Worm (Caenorhabditis elegans) whole organism, young adult: ENCODE results near the gene nhr-105.

Experiments used
- B0035.1 ChIP-seq: sonication (generic microtip); optimal IDR thresholded peaks from 2 replicates; lab custom pipeline; 2016; ENCODE audit warnings: missing genetic modification characterization, mild to moderate bottlenecking, missing compliant biosample characterization, missing genotype, missing genetic modification reagents
- B0261.1 ChIP-seq: sonication (generic microtip); optimal IDR thresholded peaks from 2 replicates; lab custom pipeline; 2016; ENCODE audit warnings: mild to moderate bottlenecking, missing genetic modification characterization, moderate library complexity, missing compliant biosample characterization
- C06A6.2 ChIP-seq: fragments of 200-800 bp; sonication (Bioruptor generic); conservative IDR thresholded peaks from 2 replicates; pipeline ENCODE4 v1.3.6; 2022; ENCODE audit warnings: missing genetic modification characterization, missing compliant biosample characterization
- D2030.7 ChIP-seq: fragments of 200-800 bp; sonication (Bioruptor generic); IDR thresholded peaks from 2 replicates; pipeline ENCODE4 v1.3.6; 2022; ENCODE audit warnings: missing genetic modification reagents, missing genetic modification characterization, missing compliant biosample characterization
- F10E7.11 ChIP-seq: sonication (generic microtip); optimal IDR thresholded peaks from 2 replicates; lab custom pipeline; 2017; ENCODE audit warnings: mild to moderate bottlenecking, missing genetic modification characterization, moderate library complexity, missing compliant biosample characterization
- F22D6.2 ChIP-seq: sonication (generic microtip); optimal IDR thresholded peaks from 2 replicates; lab custom pipeline; 2016; ENCODE audit warnings: mild to moderate bottlenecking, missing genetic modification characterization, missing compliant biosample characterization
- F23B12.7 ChIP-seq: sonication (generic microtip); optimal IDR thresholded peaks from 2 replicates; lab custom pipeline; 2017; ENCODE audit warnings: missing genetic modification characterization, mild to moderate bottlenecking, missing compliant biosample characterization, antibody characterized with exemption, moderate library complexity; ENCODE audit not compliant: insufficient read depth
- F49E8.2 ChIP-seq: sonication (generic microtip); optimal IDR thresholded peaks from 3 replicates; lab custom pipeline; 2017; ENCODE audit warnings: missing genetic modification characterization, mild to moderate bottlenecking, missing compliant biosample characterization, antibody characterized with exemption, moderate library complexity; ENCODE audit not compliant: insufficient read depth
- K11D2.4 ChIP-seq: fragments of 200-800 bp; sonication (Bioruptor generic); IDR thresholded peaks from 2 replicates; pipeline ENCODE4 v1.3.6; 2022; ENCODE audit warnings: missing genetic modification reagents, missing genetic modification characterization, missing compliant biosample characterization
- K12H6.12 ChIP-seq: fragments of 200-800 bp; sonication (Bioruptor generic); optimal IDR thresholded peaks from 2 replicates; lab custom pipeline; 2018; ENCODE audit warnings: mild to moderate bottlenecking, missing genetic modification characterization, missing compliant biosample characterization
- Y53F4B.3 ChIP-seq: fragments of 200-800 bp; sonication (Bioruptor generic); IDR thresholded peaks from 2 replicates; pipeline ENCODE4 v1.3.6; 2022; ENCODE audit warnings: missing genetic modification reagents, missing genetic modification characterization, missing compliant biosample characterization
- Y56A3A.18 ChIP-seq: fragments of 200-800 bp; sonication (Bioruptor generic); IDR thresholded peaks from 2 replicates; pipeline ENCODE4 v1.3.6; 2022; ENCODE audit warnings: missing genetic modification reagents, missing genetic modification characterization, missing compliant biosample characterization
- Y95B8A.8 ChIP-seq: fragments of 200-800 bp; sonication (Bioruptor generic); IDR thresholded peaks from 2 replicates; pipeline ENCODE4 v1.3.6; 2022; ENCODE audit warnings: missing genetic modification reagents, missing genetic modification characterization, missing compliant biosample characterization
- ama-1 ChIP-seq, 3 experiments: fragments of 150-350 bp in 1 of 3; sonication (generic microtip) in 2 of 3; optimal IDR thresholded peaks; 2 replicates each; lab custom pipeline; 2014 to 2018; ENCODE audit warnings: missing biosample characterization in 2 of 3, missing genetic modification characterization in 2 of 3, missing genetic modification reagents in 2 of 3
- aptf-2 ChIP-seq: fragments of 200-800 bp; sonication (Bioruptor generic); conservative IDR thresholded peaks from 2 replicates; pipeline ENCODE4 v1.3.6; 2022; ENCODE audit warnings: missing genetic modification reagents, missing genetic modification characterization, missing compliant biosample characterization
- bed-1 ChIP-seq: fragments of 200-800 bp; sonication (Bioruptor generic); IDR thresholded peaks from 2 replicates; pipeline ENCODE4 v1.3.6; 2022; ENCODE audit warnings: missing genetic modification reagents, missing genetic modification characterization, missing compliant biosample characterization
- ceh-100 ChIP-seq: fragments of 200-800 bp; sonication (Bioruptor generic); IDR thresholded peaks from 2 replicates; pipeline ENCODE4 v1.3.6; 2022; ENCODE audit warnings: missing genetic modification reagents, missing genetic modification characterization, missing compliant biosample characterization
- ceh-40 ChIP-seq: fragments of 200-800 bp; sonication (Bioruptor generic); IDR thresholded peaks from 2 replicates; pipeline ENCODE4 v1.3.6; 2022; ENCODE audit warnings: missing genetic modification characterization, missing compliant biosample characterization
- ceh-79 ChIP-seq: sonication (generic microtip); optimal IDR thresholded peaks from 2 replicates; lab custom pipeline; 2017; ENCODE audit warnings: mild to moderate bottlenecking, missing genetic modification characterization, missing compliant biosample characterization
- dox-1 ChIP-seq: fragments of 200-800 bp; sonication (Bioruptor generic); IDR thresholded peaks from 2 replicates; pipeline ENCODE4 v1.3.6; 2022; ENCODE audit warnings: missing genetic modification reagents, missing genetic modification characterization, missing compliant biosample characterization
- dpff-1 ChIP-seq: sonication (generic microtip); optimal IDR thresholded peaks from 2 replicates; lab custom pipeline; 2017; ENCODE audit warnings: mild to moderate bottlenecking, missing genetic modification characterization, missing compliant biosample characterization
- dpl-1 ChIP-seq: fragments of 150-350 bp; optimal IDR thresholded peaks from 2 replicates; lab custom pipeline; 2014; ENCODE audit warnings: missing biosample characterization, missing genetic modification reagents, missing genetic modification characterization
- efl-1 ChIP-seq: fragments of 150-350 bp; optimal IDR thresholded peaks from 2 replicates; lab custom pipeline; 2014; ENCODE audit warnings: missing biosample characterization, missing genetic modification reagents, missing genetic modification characterization
- egl-44 ChIP-seq: fragments of 200-800 bp; sonication (Bioruptor generic); IDR thresholded peaks from 2 replicates; pipeline ENCODE4 v1.3.6; 2022; ENCODE audit warnings: missing genetic modification reagents, missing genetic modification characterization, missing compliant biosample characterization
- fkh-3 ChIP-seq: sonication (generic microtip); optimal IDR thresholded peaks from 2 replicates; lab custom pipeline; 2016; ENCODE audit warnings: mild to moderate bottlenecking, missing genetic modification characterization, missing compliant biosample characterization
- hlh-26 ChIP-seq: fragments of 200-800 bp; sonication (Bioruptor generic); conservative IDR thresholded peaks from 2 replicates; pipeline ENCODE4 v1.3.6; 2022; ENCODE audit warnings: missing genetic modification reagents, missing genetic modification characterization, missing compliant biosample characterization
- hmg-1.2 ChIP-seq: fragments of 200-800 bp; sonication (Bioruptor generic); IDR thresholded peaks from 2 replicates; pipeline ENCODE4 v1.3.6; 2022; ENCODE audit warnings: missing genetic modification reagents, missing genetic modification characterization, missing compliant biosample characterization
- lag-1 ChIP-seq: fragments of 200-800 bp; sonication (Bioruptor generic); IDR thresholded peaks from 2 replicates; pipeline ENCODE4 v1.3.6; 2022; ENCODE audit warnings: missing genetic modification reagents, missing genetic modification characterization, missing compliant biosample characterization
- let-607 ChIP-seq, 2 experiments: fragments of 200-800 bp in 1 of 2; sonication (Bioruptor generic) in 1 of 2; sonication (generic microtip) in 1 of 2; optimal IDR thresholded peaks; 2 replicates each; lab custom pipeline; 2016 to 2018; ENCODE audit warnings: mild to moderate bottlenecking in 2 of 2, missing compliant biosample characterization in 2 of 2, missing genetic modification characterization in 2 of 2, moderate library complexity in 2 of 2, missing genotype in 1 of 2
- lin-26 ChIP-seq: fragments of 200-800 bp; sonication (Bioruptor generic); IDR thresholded peaks from 2 replicates; pipeline ENCODE4 v1.3.6; 2022; ENCODE audit warnings: missing genetic modification reagents, missing genetic modification characterization, missing compliant biosample characterization
- lin-40 ChIP-seq: sonication (generic microtip); optimal IDR thresholded peaks from 2 replicates; lab custom pipeline; 2016; ENCODE audit warnings: missing genetic modification characterization, mild to moderate bottlenecking, missing compliant biosample characterization, missing genotype, missing genetic modification reagents
- lir-1 ChIP-seq: fragments of 200-800 bp; sonication (Bioruptor generic); conservative IDR thresholded peaks from 2 replicates; pipeline ENCODE4 v1.3.6; 2022; ENCODE audit warnings: missing genetic modification reagents, missing genetic modification characterization, missing compliant biosample characterization
- lsy-27 ChIP-seq: sonication (generic microtip); optimal IDR thresholded peaks from 2 replicates; lab custom pipeline; 2017; ENCODE audit warnings: missing genetic modification characterization, mild to moderate bottlenecking, missing compliant biosample characterization, antibody characterized with exemption, missing genotype, borderline replicate concordance; ENCODE audit not compliant: insufficient read depth
- madf-3 ChIP-seq: fragments of 200-800 bp; sonication (Bioruptor generic); IDR thresholded peaks from 2 replicates; pipeline ENCODE4 v1.3.6; 2022; ENCODE audit warnings: missing genetic modification reagents, missing genetic modification characterization, missing compliant biosample characterization
- madf-6 ChIP-seq: fragments of 200-800 bp; sonication (Bioruptor generic); IDR thresholded peaks from 2 replicates; pipeline ENCODE4 v1.3.6; 2022; ENCODE audit warnings: missing genetic modification reagents, missing genetic modification characterization, missing compliant biosample characterization
- nfya-1 ChIP-seq: sonication (generic microtip); optimal IDR thresholded peaks from 2 replicates; lab custom pipeline; 2017; ENCODE audit warnings: antibody characterized with exemption, missing compliant biosample characterization, missing genetic modification characterization, borderline replicate concordance; ENCODE audit not compliant: insufficient read depth
- nhr-80 ChIP-seq: sonication (generic microtip); optimal IDR thresholded peaks from 2 replicates; lab custom pipeline; 2016; ENCODE audit warnings: missing genetic modification characterization, missing compliant biosample characterization
- nhr-90 ChIP-seq: sonication (generic microtip); optimal IDR thresholded peaks from 2 replicates; lab custom pipeline; 2016; ENCODE audit warnings: missing genotype, mild to moderate bottlenecking, missing genetic modification characterization, missing compliant biosample characterization
- repo-1 ChIP-seq: sonication (generic microtip); optimal IDR thresholded peaks from 2 replicates; lab custom pipeline; 2017; ENCODE audit warnings: mild to moderate bottlenecking, missing genetic modification characterization, missing compliant biosample characterization
- rpc-1 ChIP-seq, 2 experiments: fragments of 150-350 bp in 1 of 2; sonication (generic microtip) in 1 of 2; optimal IDR thresholded peaks; 2 replicates each; lab custom pipeline; 2014 to 2018; ENCODE audit warnings: missing biosample characterization in 1 of 2, missing genetic modification characterization in 1 of 2, missing genetic modification reagents in 1 of 2, missing genotype in 1 of 2
- sea-2 ChIP-seq: fragments of 200-800 bp; sonication (Bioruptor generic); IDR thresholded peaks from 2 replicates; pipeline ENCODE4 v1.3.6; 2022; ENCODE audit warnings: missing genetic modification characterization, missing compliant biosample characterization
- snpc-3.4 ChIP-seq: sonication (generic microtip); optimal IDR thresholded peaks from 2 replicates; lab custom pipeline; 2017; ENCODE audit warnings: missing genetic modification characterization, mild to moderate bottlenecking, missing compliant biosample characterization, antibody characterized with exemption, moderate library complexity, missing genotype, missing genetic modification reagents
- tlf-1 ChIP-seq: fragments of 200-800 bp; sonication (Bioruptor generic); optimal IDR thresholded peaks from 2 replicates; lab custom pipeline; 2018; ENCODE audit warnings: mild to moderate bottlenecking, missing genetic modification characterization, missing compliant biosample characterization
- unc-130 ChIP-seq: sonication (generic microtip); optimal IDR thresholded peaks from 2 replicates; lab custom pipeline; 2016; ENCODE audit warnings: missing genetic modification reagents, missing genetic modification characterization, missing compliant biosample characterization
- unc-62 ChIP-seq: fragments of 150-350 bp; optimal IDR thresholded peaks from 2 replicates; lab custom pipeline; 2014; ENCODE audit warnings: missing biosample characterization, missing genetic modification reagents, missing genetic modification characterization
- ztf-18 ChIP-seq: sonication (generic microtip); optimal IDR thresholded peaks from 2 replicates; lab custom pipeline; 2016; ENCODE audit warnings: missing genotype, mild to moderate bottlenecking, missing genetic modification characterization, missing compliant biosample characterization
- ztf-28 ChIP-seq: fragments of 200-800 bp; sonication (Bioruptor generic); IDR thresholded peaks from 2 replicates; pipeline ENCODE4 v1.3.6; 2022; ENCODE audit warnings: missing genetic modification reagents, missing genetic modification characterization, missing compliant biosample characterization

nhr-105 gene

DNA sequence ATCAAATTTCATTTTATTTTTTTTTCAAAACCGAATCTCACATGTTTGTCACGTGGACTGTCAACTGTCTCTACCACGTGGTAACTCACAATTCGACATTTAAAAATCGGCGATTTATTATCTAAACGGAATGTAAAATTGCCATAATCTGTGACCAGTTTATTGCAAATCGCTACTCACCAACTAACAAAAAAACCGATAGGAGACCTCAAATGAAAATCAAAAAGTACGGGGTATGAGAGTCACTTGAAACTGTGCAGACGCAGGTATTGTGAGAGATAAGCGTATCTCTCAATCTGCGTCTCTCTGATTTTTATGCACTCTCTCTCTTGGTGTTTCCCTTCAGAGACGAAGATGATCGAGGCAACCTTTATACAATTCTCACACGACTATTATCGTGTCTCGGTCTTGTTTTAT lies 2.2 kb upstream of the nhr-105 start (continued):
- TF ChIP-seq madf-6 (GFP tag; lab: Robert Waterston, UW), result no peak
- peak; percentile 84 for TF ChIP-seq nhr-80 (tag; lab: Kevin White, UChicago)
- TF ChIP-seq F22D6.2, result peak; percentile 40
- TF ChIP-seq dpff-1 (tag; lab: Kevin White, UChicago), result no peak
- TF ChIP-seq efl-1 (GFP tag; lab: Kevin White, UChicago), result no peak
- TF ChIP-seq F49E8.2 (tag; lab: Kevin White, UChicago), result no peak
- TF ChIP-seq tlf-1 (GFP tag; lab: Kevin White, UChicago), result no peak
- TF ChIP-seq Y53F4B.3 (GFP tag; lab: Robert Waterston, UW), result no peak
- TF ChIP-seq bed-1, result no peak
- TF ChIP-seq aptf-2 (GFP tag; lab: Robert Waterston, UW), result no peak
- TF ChIP-seq lag-1 (GFP tag; lab: Robert Waterston, UW), result no peak
- TF ChIP-seq lsy-27 (tag; lab: Kevin White, UChicago), result no peak
- TF ChIP-seq sea-2, result no peak
- peak; percentile 70; the same call in 1 of the 2 replicates for TF ChIP-seq hmg-1.2 (GFP tag; lab: Robert Waterston, UW)
- peak; percentile 74 for TF ChIP-seq lin-40 (tag; lab: Kevin White, UChicago)
- TF ChIP-seq Y56A3A.18 (GFP tag; lab: Robert Waterston, UW), result 0 out of 2 replicates have a peak, but pooled peaks have one; percentile 24
- TF ChIP-seq D2030.7, result no peak
- no peak for TF ChIP-seq Y95B8A.8 (GFP tag; lab: Robert Waterston, UW)
- no peak for TF ChIP-seq fkh-3 (tag; lab: Kevin White, UChicago)
- TF ChIP-seq dpl-1 (GFP tag; lab: Kevin White, UChicago), result no peak
- 0 out of 2 replicates have a peak, but pooled peaks have one; percentile 36 for TF ChIP-seq C06A6.2 (GFP tag; lab: Robert Waterston, UW)
- TF ChIP-seq ceh-79, result no peak
- no peak for TF ChIP-seq lin-26 (GFP tag; lab: Robert Waterston, UW)
- TF ChIP-seq unc-130 (GFP tag; lab: Kevin White, UChicago), result no peak
- TF ChIP-seq unc-62 (GFP tag; lab: Kevin White, UChicago), result no peak
- 0 out of 2 replicates have a peak, but pooled peaks have one; percentile 8 for TF ChIP-seq egl-44 (GFP tag; lab: Robert Waterston, UW)
- no peak for TF ChIP-seq rpc-1 (optimal IDR thresholded peaks at IDR 0.05; lab: Kevin White, UChicago)
- TF ChIP-seq rpc-1 (tag; optimal IDR thresholded peaks at IDR 0.05; lab: Kevin White, UChicago), result no peak
- TF ChIP-seq let-607 (tag; optimal IDR thresholded peaks at IDR 0.05; lab: Kevin White, UChicago), result peak; percentile 3 to 43
- no peak for TF ChIP-seq snpc-3.4 (tag; lab: Kevin White, UChicago)
- TF ChIP-seq nfya-1 (tag; lab: Kevin White, UChicago), result no peak
- no peak for TF ChIP-seq ceh-100 (GFP tag; lab: Robert Waterston, UW)
- no peak for TF ChIP-seq madf-3 (GFP tag; lab: Robert Waterston, UW)
- no peak for TF ChIP-seq ztf-28 (GFP tag; lab: Robert Waterston, UW)
- TF ChIP-seq ama-1 (optimal IDR thresholded peaks at IDR 0.05; lab: Kevin White, UChicago), result peak; percentile 62
- no peak for TF ChIP-seq ama-1 (GFP tag; optimal IDR thresholded peaks at IDR 0.05; lab: Kevin White, UChicago)
- peak; percentile 39; the same call in 1 of the 2 replicates for TF ChIP-seq K11D2.4 (GFP tag; lab: Robert Waterston, UW)
- TF ChIP-seq B0035.1 (tag; lab: Kevin White, UChicago), result no peak
- no peak for TF ChIP-seq F23B12.7 (tag; lab: Kevin White, UChicago)
- TF ChIP-seq dox-1 (GFP tag; lab: Robert Waterston, UW), result peak; percentile 49; the same call in 1 of the 2 replicates
- peak; percentile 20 for TF ChIP-seq ztf-18
- no peak for TF ChIP-seq ceh-40
- peak; percentile 5 for TF ChIP-seq nhr-90 (tag; lab: Kevin White, UChicago)
- no peak for TF ChIP-seq K12H6.12 (tag; lab: Kevin White, UChicago)
- TF ChIP-seq B0261.1 (tag; lab: Kevin White, UChicago), result no peak
- no peak for TF ChIP-seq hlh-26
- TF ChIP-seq F10E7.11 (tag; lab: Kevin White, UChicago), result no peak
- TF ChIP-seq lir-1 (GFP tag; lab: Robert Waterston, UW), result no peak
- TF ChIP-seq repo-1, result peak; percentile 26
